Worm (Caenorhabditis elegans): Measurements from ENCODE around the gene meg-1.

The meg-1 gene

ce11 chrX:13950620-13951152 lies 21.3 kb upstream of the meg-1 start (continued):
- TF ChIP-seq nhr-23 (tag; optimal IDR thresholded peaks at IDR 0.05) (no peak), nhr-11 (tag; optimal IDR thresholded peaks at IDR 0.05) (no peak), Y55F3AM.14 (GFP tag; optimal IDR thresholded peaks at IDR 0.05) (no peak), sma-3 (GFP tag; optimal IDR thresholded peaks at IDR 0.05) (peak; percentile 79), nhr-129 (tag; optimal IDR thresholded peaks at IDR 0.05) (peak; percentile 62), lin-39 (tag; optimal IDR thresholded peaks at IDR 0.05) (no peak), unc-62 (GFP tag; optimal IDR thresholded peaks at IDR 0.05) (no peak), egl-27 (tag; optimal IDR thresholded peaks at IDR 0.05) (peak; percentile 63), mdl-1 (tag; optimal IDR thresholded peaks at IDR 0.05) (no peak), skn-1 (tag; optimal IDR thresholded peaks at IDR 0.05) (no peak)

ce11 chrX:13948810-13949209 lies 19.4 kb upstream of the meg-1 start, which contains the start of gene alg-1:
Gene alg-1 (plus strand): TSS chrX:13949110.
- TF ChIP-seq elt-3 (tag; optimal IDR thresholded peaks at IDR 0.05) (no peak), mab-5 (tag; optimal IDR thresholded peaks at IDR 0.05) (no peak), nhr-23 (tag; optimal IDR thresholded peaks at IDR 0.05) (no peak), Y55F3AM.14 (GFP tag; optimal IDR thresholded peaks at IDR 0.05) (no peak), lin-39 (tag; optimal IDR thresholded peaks at IDR 0.05) (no peak), ztf-11 (tag; optimal IDR thresholded peaks at IDR 0.05) (no peak), nhr-129 (tag; optimal IDR thresholded peaks at IDR 0.05) (no peak), C34F6.9 (tag; optimal IDR thresholded peaks at IDR 0.05) (no peak), F13H6.1 (tag; optimal IDR thresholded peaks at IDR 0.05) (no peak), ztf-4 (tag; optimal IDR thresholded peaks at IDR 0.05) (no peak), ama-1 (optimal IDR thresholded peaks at IDR 0.05) (no peak), peb-1 (tag; optimal IDR thresholded peaks at IDR 0.05) (no peak), unc-55 (GFP tag; optimal IDR thresholded peaks at IDR 0.05) (no peak), crh-2 (tag; optimal IDR thresholded peaks at IDR 0.05) (no peak), snpc-4 (tag; optimal IDR thresholded peaks at IDR 0.05) (no peak)

DNA sequence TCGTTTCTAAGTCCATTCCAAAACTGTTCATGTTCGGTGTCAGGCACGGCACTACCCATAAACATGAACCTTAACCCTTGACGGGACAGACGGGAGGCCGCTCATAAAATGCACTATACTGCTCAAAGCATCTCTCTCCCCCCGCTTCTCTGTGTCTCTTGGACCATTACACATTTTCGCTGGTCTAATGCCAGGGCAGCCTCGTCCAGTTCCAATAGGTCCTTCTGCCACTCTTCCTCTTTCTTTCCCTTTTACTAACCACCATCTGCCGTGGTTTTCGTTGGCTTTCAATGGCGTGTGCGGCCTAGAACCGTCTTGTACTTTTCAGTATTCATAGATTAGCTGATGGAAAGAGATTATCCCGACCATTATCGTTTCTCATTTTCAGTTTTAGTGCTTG lies 18.7 kb upstream of the meg-1 start:
- TF ChIP-seq nhr-11 (tag; optimal IDR thresholded peaks at IDR 0.05) (no peak), nhr-129 (tag; optimal IDR thresholded peaks at IDR 0.05) (peak; percentile 0)

DNA sequence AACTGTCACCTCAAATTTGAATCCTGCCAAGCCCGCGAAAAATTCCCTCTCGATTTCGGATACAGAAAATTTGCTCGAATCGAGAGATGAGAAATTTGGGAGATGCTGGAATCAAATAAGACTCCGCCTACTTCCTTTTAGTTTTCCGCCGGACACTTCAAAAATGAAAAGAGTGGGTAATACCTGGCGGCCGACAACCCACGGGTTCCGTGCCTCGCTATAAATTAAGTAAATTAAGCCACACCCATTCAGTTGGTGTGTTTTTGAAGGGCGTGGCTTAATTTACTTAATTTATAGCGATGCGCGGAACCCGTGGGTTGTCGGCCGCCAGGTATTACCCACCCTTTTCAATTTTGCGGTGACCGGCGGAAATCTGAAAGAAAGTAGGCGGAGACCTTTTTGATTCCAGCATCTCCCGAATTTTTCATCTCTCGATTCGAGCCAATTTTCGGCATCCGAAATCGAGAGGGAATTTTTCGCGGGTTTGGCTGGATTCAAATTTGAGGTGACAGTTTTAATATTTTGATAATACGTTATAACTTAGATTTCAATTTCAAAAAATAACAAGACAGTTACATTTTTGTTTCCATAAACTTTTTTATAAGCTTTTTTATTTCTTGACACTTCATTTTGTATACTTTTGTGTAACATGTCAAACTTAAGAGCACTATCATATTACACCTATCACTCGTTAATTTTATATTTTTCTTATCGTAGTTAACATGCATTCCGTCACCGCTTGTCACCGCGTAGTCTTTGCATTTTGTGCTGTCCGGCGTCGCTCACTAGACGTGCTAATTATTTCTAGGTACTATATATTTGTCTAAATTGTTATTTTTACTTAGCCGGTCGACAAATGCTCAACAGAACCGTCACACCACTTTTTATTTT lies 17.5 kb upstream of the meg-1 start:
- TF ChIP-seq nhr-21 (tag; optimal IDR thresholded peaks at IDR 0.05) (no peak), fos-1 (tag; optimal IDR thresholded peaks at IDR 0.05) (peak; percentile 81), nhr-129 (tag; optimal IDR thresholded peaks at IDR 0.05) (no peak)

- TF ChIP-seq ZK546.5 (tag; optimal IDR thresholded peaks at IDR 0.05) (no peak), nhr-237 (tag; optimal IDR thresholded peaks at IDR 0.05) (no peak), dmd-4 (tag; optimal IDR thresholded peaks at IDR 0.05) (no peak), snpc-4 (tag; optimal IDR thresholded peaks at IDR 0.05) (peak; percentile 93), sma-3 (GFP tag; optimal IDR thresholded peaks at IDR 0.05) (no peak), Y55F3AM.14 (GFP tag; optimal IDR thresholded peaks at IDR 0.05) (peak; percentile 33), nhr-77 (tag; optimal IDR thresholded peaks at IDR 0.05) (no peak), F13H6.1 (tag; optimal IDR thresholded peaks at IDR 0.05) (peak; percentile 58), ceh-82 (tag; optimal IDR thresholded peaks at IDR 0.05) (no peak), mab-5 (tag; optimal IDR thresholded peaks at IDR 0.05) (no peak), nhr-23 (tag; optimal IDR thresholded peaks at IDR 0.05) (no peak), nhr-6 (tag; optimal IDR thresholded peaks at IDR 0.05) (no peak), crh-2 (tag; optimal IDR thresholded peaks at IDR 0.05) (peak; percentile 57), lin-11 (tag; optimal IDR thresholded peaks at IDR 0.05) (peak; percentile 77), nhr-11 (tag; optimal IDR thresholded peaks at IDR 0.05) (no peak), lsy-2 (tag; optimal IDR thresholded peaks at IDR 0.05) (peak in 1 of 2 experiments; percentile 58), nhr-25 (tag; optimal IDR thresholded peaks at IDR 0.05) (no peak), alr-1 (tag; optimal IDR thresholded peaks at IDR 0.05) (no peak), mbf-1 (tag; optimal IDR thresholded peaks at IDR 0.05) (no peak), ceh-16 (tag; optimal IDR thresholded peaks at IDR 0.05) (peak; percentile 3), ztf-11 (tag; optimal IDR thresholded peaks at IDR 0.05) (no peak), egl-27 (tag; optimal IDR thresholded peaks at IDR 0.05) (no peak), aly-2 (tag; optimal IDR thresholded peaks at IDR 0.05) (no peak), elt-3 (tag; optimal IDR thresholded peaks at IDR 0.05) (no peak), nhr-10 (tag; optimal IDR thresholded peaks at IDR 0.05) (no peak), lin-39 (tag; optimal IDR thresholded peaks at IDR 0.05) (no peak), peb-1 (tag; optimal IDR thresholded peaks at IDR 0.05) (no peak), nhr-129 (tag; optimal IDR thresholded peaks at IDR 0.05) (peak; percentile 74), blmp-1 (tag; optimal IDR thresholded peaks at IDR 0.05; ENCODE audit: insufficient read depth) (no peak), R02D3.7 (tag; optimal IDR thresholded peaks at IDR 0.05) (no peak), unc-55 (GFP tag; optimal IDR thresholded peaks at IDR 0.05) (peak; percentile 65), unc-39 (tag; optimal IDR thresholded peaks at IDR 0.05) (no peak), ama-1 (optimal IDR thresholded peaks at IDR 0.05) (no peak), nhr-12 (tag; optimal IDR thresholded peaks at IDR 0.05) (no peak), elt-1 (tag; optimal IDR thresholded peaks at IDR 0.05) (no peak)
These were observed 16.1 kb upstream of the meg-1 start for ce11 chrX:13945524-13945923.
